Fruit fly (Drosophila melanogaster) whole organism, wandering third instar larva: ENCODE results near the gene Gyc89Db.

Experiments
- Abd-B ChIP-seq: fragments of >200 bp; optimal IDR thresholded peaks from 2 replicates; lab custom pipeline; 2017; ENCODE audit warnings: missing biosample characterization, missing genetic modification characterization
- CG32264 ChIP-seq: fragments of 200-800 bp; sonication (Bioruptor generic); optimal IDR thresholded peaks from 2 replicates; lab custom pipeline; 2016; ENCODE audit warnings: missing biosample characterization, missing genetic modification characterization
- CG9705 ChIP-seq: fragments of 200-800 bp; sonication (Bioruptor generic); optimal IDR thresholded peaks from 2 replicates; lab custom pipeline; 2018; ENCODE audit warnings: missing biosample characterization, mild to moderate bottlenecking, missing genetic modification characterization
- CrebA ChIP-seq: fragments of 200-800 bp; sonication (Bioruptor generic); optimal IDR thresholded peaks from 2 replicates; lab custom pipeline; 2016; ENCODE audit warnings: missing biosample characterization, mild to moderate bottlenecking, missing genetic modification characterization, borderline replicate concordance
- Dfd ChIP-seq: fragments of >200 bp; optimal IDR thresholded peaks from 2 replicates; lab custom pipeline; 2017; ENCODE audit warnings: missing biosample characterization, missing genetic modification characterization
- Dif ChIP-seq: fragments of 200-275, 200-300 bp; sonication (Bioruptor generic); optimal IDR thresholded peaks from 2 replicates; lab custom pipeline; 2018; ENCODE audit warnings: missing biosample characterization, missing genetic modification characterization; ENCODE audit not compliant: partially characterized antibody
- GATAd ChIP-seq: sonication (Bioruptor generic); optimal IDR thresholded peaks from 2 replicates; lab custom pipeline; 2016; ENCODE audit warnings: missing biosample characterization, missing genetic modification characterization
- HLH106 ChIP-seq: fragments of 200-800 bp; optimal IDR thresholded peaks from 3 replicates; lab custom pipeline; 2019; ENCODE audit warnings: missing biosample characterization, mild to moderate bottlenecking, missing genetic modification characterization, moderate library complexity
- Hnf4 ChIP-seq: fragments of 200-800 bp; sonication (Bioruptor generic); optimal IDR thresholded peaks from 2 replicates; lab custom pipeline; 2016; ENCODE audit warnings: missing biosample characterization, mild to moderate bottlenecking, missing genetic modification characterization
- Hr78 ChIP-seq: fragments of >200 bp; optimal IDR thresholded peaks from 2 replicates; lab custom pipeline; 2017; ENCODE audit warnings: missing biosample characterization, missing genetic modification characterization
- Hr83 ChIP-seq: fragments of 200-300 bp; sonication (Bioruptor generic); optimal IDR thresholded peaks from 2 replicates; lab custom pipeline; 2016; ENCODE audit warnings: missing biosample characterization, mild to moderate bottlenecking, missing genetic modification characterization, moderate library complexity; ENCODE audit not compliant: poor library complexity, severe bottlenecking
- Jra ChIP-seq: sonication (Bioruptor generic); optimal IDR thresholded peaks from 2 replicates; lab custom pipeline; 2016; ENCODE audit warnings: missing biosample characterization, missing genetic modification characterization
- Mio ChIP-seq: sonication (Bioruptor generic); optimal IDR thresholded peaks from 2 replicates; lab custom pipeline; 2016; ENCODE audit warnings: missing biosample characterization, missing genetic modification characterization
- Myc ChIP-seq: fragments of >200 bp; optimal IDR thresholded peaks from 2 replicates; lab custom pipeline; 2017
- N ChIP-seq: fragments of >200 bp; optimal IDR thresholded peaks from 2 replicates; lab custom pipeline; 2018; ENCODE audit warnings: missing biosample characterization, missing external identifiers, missing genetic modification characterization
- OdsH ChIP-seq: fragments of 200-800 bp; sonication (Bioruptor generic); optimal IDR thresholded peaks from 2 replicates; lab custom pipeline; 2016; ENCODE audit warnings: missing biosample characterization, mild to moderate bottlenecking, missing genetic modification characterization
- Rel ChIP-seq, 2 experiments: fragments of 200-800 bp; sonication (Bioruptor generic) in 1 of 2; optimal IDR thresholded peaks; 2 replicates in 1 of 2; 3 replicates in 1 of 2; lab custom pipeline; 2016 to 2019; ENCODE audit warnings: mild to moderate bottlenecking in 2 of 2, missing biosample characterization in 2 of 2, missing genetic modification characterization in 2 of 2, moderate library complexity in 1 of 2
- Sp1 ChIP-seq: fragments of 200-800 bp; sonication (Bioruptor generic); optimal IDR thresholded peaks from 3 replicates; lab custom pipeline; 2019; ENCODE audit warnings: missing biosample characterization, mild to moderate bottlenecking, missing genetic modification characterization, moderate library complexity
- Vsx2 ChIP-seq: fragments of 200-300, 225-300 bp; sonication (Bioruptor generic); optimal IDR thresholded peaks from 2 replicates; lab custom pipeline; 2018; ENCODE audit warnings: missing biosample characterization, missing genetic modification characterization; ENCODE audit not compliant: partially characterized antibody
- br ChIP-seq: fragments of 200-800 bp; sonication (Bioruptor generic); optimal IDR thresholded peaks from 2 replicates; lab custom pipeline; 2016; ENCODE audit warnings: missing biosample characterization, missing genetic modification characterization
- brk ChIP-seq: fragments of 200-800 bp; sonication (Bioruptor generic); optimal IDR thresholded peaks from 2 replicates; lab custom pipeline; 2016; ENCODE audit warnings: missing biosample characterization, mild to moderate bottlenecking, missing genetic modification characterization
- dl ChIP-seq, 2 experiments: fragments of 175-275, 200-275 bp in 1 of 2; fragments of 200-275 bp in 1 of 2; sonication (Bioruptor generic); optimal IDR thresholded peaks; lab custom pipeline; 2018; ENCODE audit warnings: mild to moderate bottlenecking in 2 of 2, missing biosample characterization in 2 of 2, missing genetic modification characterization in 2 of 2, moderate library complexity in 2 of 2; ENCODE audit not compliant: partially characterized antibody in 2 of 2, insufficient read depth in 1 of 2
- dmrt93B ChIP-seq: fragments of 200-800 bp; sonication (Bioruptor generic); optimal IDR thresholded peaks from 2 replicates; lab custom pipeline; 2018; ENCODE audit warnings: missing biosample characterization, mild to moderate bottlenecking, missing genetic modification characterization
- dsf ChIP-seq: sonication (Bioruptor generic); optimal IDR thresholded peaks from 2 replicates; lab custom pipeline; 2016; ENCODE audit warnings: missing biosample characterization, missing genetic modification characterization, borderline replicate concordance
- ey ChIP-seq: fragments of 200-800 bp; sonication (Bioruptor generic); optimal IDR thresholded peaks from 2 replicates; lab custom pipeline; 2016; ENCODE audit warnings: missing biosample characterization, missing genetic modification characterization
- foxo ChIP-seq, 2 experiments: fragments of 200-800 bp; sonication (Bioruptor generic); optimal IDR thresholded peaks; 2 replicates in 1 of 2; 3 replicates in 1 of 2; lab custom pipeline; 2016 to 2017; ENCODE audit warnings: missing biosample characterization in 2 of 2, missing genetic modification characterization in 2 of 2
- fru ChIP-seq: fragments of 200-800 bp; sonication (Bioruptor generic); optimal IDR thresholded peaks from 3 replicates; lab custom pipeline; 2016; ENCODE audit warnings: missing biosample characterization, mild to moderate bottlenecking, missing genetic modification characterization
- h ChIP-seq: fragments of 200-800 bp; sonication (Bioruptor generic); optimal IDR thresholded peaks from 3 replicates; lab custom pipeline; 2016; ENCODE audit warnings: missing biosample characterization, mild to moderate bottlenecking, missing genetic modification characterization
- jim ChIP-seq: fragments of 175-275, 200-325 bp; sonication (Bioruptor generic); optimal IDR thresholded peaks from 2 replicates; lab custom pipeline; 2016; ENCODE audit warnings: missing biosample characterization, mild to moderate bottlenecking, missing genetic modification characterization
- lola ChIP-seq: fragments of >200 bp; optimal IDR thresholded peaks from 2 replicates; lab custom pipeline; 2017; ENCODE audit warnings: missing biosample characterization, missing genetic modification characterization
- pan ChIP-seq: fragments of >200 bp; optimal IDR thresholded peaks from 2 replicates; lab custom pipeline; 2017
- psq ChIP-seq: fragments of 200-800 bp; sonication (Bioruptor generic); optimal IDR thresholded peaks from 3 replicates; lab custom pipeline; 2017; ENCODE audit warnings: missing biosample characterization, mild to moderate bottlenecking, missing genetic modification characterization, moderate library complexity
- rgr ChIP-seq: fragments of 200-800 bp; sonication (Bioruptor generic); optimal IDR thresholded peaks from 3 replicates; lab custom pipeline; 2016; ENCODE audit warnings: missing biosample characterization, mild to moderate bottlenecking, missing genetic modification characterization
- sage ChIP-seq: fragments of 200-800 bp; sonication (Bioruptor generic); optimal IDR thresholded peaks from 2 replicates; lab custom pipeline; 2016; ENCODE audit warnings: missing biosample characterization, mild to moderate bottlenecking, missing genetic modification characterization
- sv ChIP-seq: fragments of 200-800 bp; sonication (Bioruptor generic); optimal IDR thresholded peaks from 3 replicates; lab custom pipeline; 2016; ENCODE audit warnings: missing biosample characterization, missing genetic modification characterization
- tai ChIP-seq: sonication (Bioruptor generic); optimal IDR thresholded peaks from 2 replicates; lab custom pipeline; 2016; ENCODE audit warnings: missing biosample characterization, missing genetic modification characterization
- usp ChIP-seq: fragments of >200 bp; optimal IDR thresholded peaks from 2 replicates; lab custom pipeline; 2017; ENCODE audit warnings: missing biosample characterization, missing genetic modification characterization
- woc ChIP-seq: sonication (Bioruptor generic); optimal IDR thresholded peaks from 2 replicates; lab custom pipeline; 2016; ENCODE audit warnings: missing biosample characterization, mild to moderate bottlenecking, missing genetic modification characterization

The Gyc89Db gene

DNA sequence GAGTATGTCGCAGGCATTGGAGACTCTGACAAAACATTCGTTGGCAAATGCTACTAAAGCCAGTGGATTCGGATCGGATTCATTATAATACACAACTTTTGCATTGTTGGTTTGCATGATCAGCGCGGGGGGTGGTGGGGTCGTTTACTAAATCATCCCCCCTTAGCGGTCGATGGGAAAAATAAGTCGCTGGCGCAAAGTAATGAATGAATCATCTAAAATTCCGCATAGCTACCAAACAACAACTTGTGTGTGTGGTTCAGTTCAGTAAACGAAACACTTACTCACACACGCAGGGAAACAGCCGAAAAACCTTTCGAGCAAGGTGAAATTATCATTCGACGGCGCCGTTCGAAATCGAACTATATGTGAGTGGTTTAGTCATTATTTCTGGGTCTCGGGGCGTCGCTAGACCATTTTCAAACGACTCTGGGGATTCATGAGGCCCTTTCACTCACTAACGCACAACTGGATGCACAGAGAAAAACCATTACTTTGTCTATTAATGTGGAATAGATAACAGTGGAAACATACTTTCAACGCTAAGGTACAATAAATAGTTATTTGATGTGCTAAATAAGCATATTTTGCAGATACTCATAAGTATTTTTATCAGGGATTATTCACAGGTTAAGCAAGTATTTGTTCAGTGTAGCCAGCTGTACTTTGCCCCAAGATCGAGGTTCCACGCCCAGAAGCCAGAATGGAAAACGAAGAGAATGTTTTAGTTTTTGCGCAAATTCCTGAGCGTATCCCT lies 28.4 kb upstream of the Gyc89Db start:
- TF ChIP-seq sv (GFP tag; lab: Kevin White, UChicago) (peak; percentile 40), brk (GFP tag; lab: Kevin White, UChicago) (no peak), Hnf4 (GFP tag; lab: Kevin White, UChicago) (peak; percentile 49), rgr (GFP tag; lab: Kevin White, UChicago) (peak; percentile 31)

DNA sequence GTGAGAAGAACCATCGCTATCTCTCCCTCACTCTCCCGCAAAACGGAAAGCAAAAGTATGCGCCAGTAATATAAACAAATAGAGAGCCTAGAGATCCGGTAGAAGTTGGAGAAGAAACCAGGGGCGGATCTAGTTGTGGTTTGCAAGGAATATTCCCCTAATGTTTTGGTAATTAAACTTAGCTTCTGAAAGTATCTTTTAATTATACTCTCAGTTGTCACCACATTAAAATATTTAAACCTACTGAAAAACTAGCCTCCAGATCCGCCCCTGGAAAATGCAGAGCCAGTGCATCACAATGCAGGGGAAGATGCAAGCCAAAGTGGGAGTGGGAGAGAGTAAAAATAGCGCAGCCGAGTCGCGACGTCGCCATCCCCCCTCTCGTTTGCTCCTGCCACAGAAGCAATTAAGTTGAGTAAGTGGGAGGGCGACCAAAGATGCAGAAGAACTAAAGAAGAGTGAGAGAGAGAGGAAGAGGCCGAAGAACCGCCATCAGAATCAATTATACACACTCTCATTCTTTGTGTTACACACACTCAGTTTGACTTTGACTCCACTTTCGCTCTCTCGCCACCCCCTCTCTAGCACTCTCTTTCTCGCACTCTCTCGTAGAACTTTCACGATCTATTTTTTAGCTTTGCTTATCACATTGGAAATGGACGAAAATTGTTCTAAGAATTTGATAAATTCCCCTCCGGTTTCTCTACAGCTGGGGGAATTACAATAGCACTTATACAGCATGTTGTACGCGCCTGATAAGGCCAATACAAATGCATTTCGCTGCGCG lies 27.5 kb upstream of the Gyc89Db start:
- TF ChIP-seq Dfd (GFP tag; lab: Kevin White, UChicago) (no peak), N (GFP tag; lab: Kevin White, UChicago) (no peak), ey (GFP tag; lab: Kevin White, UChicago) (peak; percentile 91), psq (GFP tag; lab: Kevin White, UChicago) (peak; percentile 77), sv (GFP tag; lab: Kevin White, UChicago) (peak; percentile 47), fru (GFP tag; lab: Kevin White, UChicago) (peak; percentile 88), foxo (GFP tag; optimal IDR thresholded peaks at IDR 0.05; lab: Kevin White, UChicago) (peak in 1 of 2 experiments; percentile 94), HLH106 (peak; percentile 88), dsf (GFP tag; lab: Kevin White, UChicago) (no peak), Vsx2 (peak; percentile 46), dl (GFP tag; optimal IDR thresholded peaks at IDR 0.05; lab: Kevin White, UChicago; ENCODE audit: insufficient read depth in 1 of 2, partially characterized antibody in 2 of 2) (peak in 1 of 2 experiments; percentile 53), tai (GFP tag; lab: Kevin White, UChicago) (no peak), Dif (GFP tag; lab: Kevin White, UChicago) (peak; percentile 48), dmrt93B (GFP tag; lab: Kevin White, UChicago) (no peak), rgr (GFP tag; lab: Kevin White, UChicago) (peak; percentile 88), brk (GFP tag; lab: Kevin White, UChicago) (no peak), CrebA (GFP tag; lab: Kevin White, UChicago) (no peak), lola (GFP tag; lab: Kevin White, UChicago) (no peak), Hnf4 (GFP tag; lab: Kevin White, UChicago) (peak; percentile 81), pan (lab: Kevin White, UChicago) (no peak), CG32264 (GFP tag; lab: Kevin White, UChicago) (peak; percentile 68), CG9705 (peak; percentile 52), jim (GFP tag; lab: Kevin White, UChicago) (no peak), Jra (GFP tag; lab: Kevin White, UChicago) (peak; percentile 32), OdsH (GFP tag; lab: Kevin White, UChicago) (peak; percentile 82), Abd-B (GFP tag; lab: Kevin White, UChicago) (no peak), h (GFP tag; lab: Kevin White, UChicago) (peak; percentile 93), Hr83 (peak; percentile 71), Sp1 (GFP tag; lab: Kevin White, UChicago) (peak; percentile 64), br (GFP tag; lab: Kevin White, UChicago) (peak; percentile 84), Myc (lab: Kevin White, UChicago) (no peak), Rel (GFP tag; optimal IDR thresholded peaks at IDR 0.05; lab: Kevin White, UChicago) (no peak), Rel (tag; optimal IDR thresholded peaks at IDR 0.05; lab: Kevin White, UChicago) (peak; percentile 100), Mio (GFP tag; lab: Kevin White, UChicago) (peak; percentile 55), sage (GFP tag; lab: Kevin White, UChicago) (peak; percentile 42), woc (GFP tag; lab: Kevin White, UChicago) (peak; percentile 70), Hr78 (GFP tag; lab: Kevin White, UChicago) (no peak), usp (GFP tag; lab: Kevin White, UChicago) (no peak), GATAd (GFP tag; lab: Kevin White, UChicago) (peak; percentile 59)
